Worm (Caenorhabditis elegans) whole organism, L2 larva: Measurements from ENCODE around the gene srbc-76.

ENCODE experiments used
- R02D3.7 ChIP-seq: fragments of 150-350 bp; optimal IDR thresholded peaks from 2 replicates; lab custom pipeline; 2014; ENCODE audit warnings: missing biosample characterization, missing genetic modification characterization
- Y55F3AM.14 ChIP-seq: fragments of 200-800 bp; sonication (Bioruptor generic); optimal IDR thresholded peaks from 2 replicates; lab custom pipeline; 2018; ENCODE audit warnings: mild to moderate bottlenecking, missing genetic modification characterization, missing compliant biosample characterization
- ZK546.5 ChIP-seq: sonication (generic microtip); optimal IDR thresholded peaks from 2 replicates; lab custom pipeline; 2017; ENCODE audit warnings: missing biosample characterization, missing genetic modification characterization
- alr-1 ChIP-seq: fragments of 150-350 bp; optimal IDR thresholded peaks from 2 replicates; lab custom pipeline; 2014; ENCODE audit warnings: missing biosample characterization, missing genetic modification characterization
- ama-1 ChIP-seq: fragments of 150-350 bp; optimal IDR thresholded peaks from 2 replicates; lab custom pipeline; 2018; ENCODE audit warnings: inconsistent platforms
- blmp-1 ChIP-seq: sonication (generic microtip); optimal IDR thresholded peaks from 2 replicates; lab custom pipeline; 2017; ENCODE audit warnings: missing genetic modification characterization, mild to moderate bottlenecking, missing compliant biosample characterization, antibody characterized with exemption, moderate library complexity; ENCODE audit not compliant: insufficient read depth
- ceh-16 ChIP-seq: fragments of 150-350 bp; optimal IDR thresholded peaks from 2 replicates; lab custom pipeline; 2014; ENCODE audit warnings: missing biosample characterization, missing genetic modification characterization
- ceh-82 ChIP-seq: fragments of 150-350 bp; optimal IDR thresholded peaks from 2 replicates; lab custom pipeline; 2014; ENCODE audit warnings: missing biosample characterization, missing genetic modification characterization
- crh-2 ChIP-seq: sonication (generic microtip); optimal IDR thresholded peaks from 2 replicates; lab custom pipeline; 2017; ENCODE audit warnings: missing biosample characterization, missing genetic modification characterization
- dmd-4 ChIP-seq: sonication (generic microtip); optimal IDR thresholded peaks from 2 replicates; lab custom pipeline; 2017; ENCODE audit warnings: missing biosample characterization, missing genetic modification characterization
- egl-27 ChIP-seq: sonication (generic microtip); optimal IDR thresholded peaks from 3 replicates; lab custom pipeline; 2017; ENCODE audit warnings: missing biosample characterization, missing genetic modification reagents, missing genetic modification characterization
- elt-1 ChIP-seq: fragments of 150-350 bp; optimal IDR thresholded peaks from 2 replicates; lab custom pipeline; 2014; ENCODE audit warnings: missing biosample characterization, missing genetic modification characterization
- elt-3 ChIP-seq: sonication (generic microtip); optimal IDR thresholded peaks from 2 replicates; lab custom pipeline; 2017; ENCODE audit warnings: missing biosample characterization, missing genetic modification characterization
- fos-1 ChIP-seq: fragments of 150-350 bp; optimal IDR thresholded peaks from 2 replicates; lab custom pipeline; 2014; ENCODE audit warnings: missing biosample characterization, missing genetic modification characterization
- gmeb-1 ChIP-seq: fragments of 150-350 bp; optimal IDR thresholded peaks from 2 replicates; lab custom pipeline; 2014; ENCODE audit warnings: missing biosample characterization, missing genetic modification characterization
- lin-11 ChIP-seq: fragments of 150-350 bp; sonication (generic microtip); optimal IDR thresholded peaks from 2 replicates; lab custom pipeline; 2014; ENCODE audit warnings: missing biosample characterization, missing genetic modification characterization, inconsistent platforms, mixed read lengths
- lin-13 ChIP-seq: fragments of 150-350 bp; optimal IDR thresholded peaks from 2 replicates; lab custom pipeline; 2014; ENCODE audit warnings: missing biosample characterization, missing genetic modification reagents, missing genetic modification characterization
- mab-5 ChIP-seq: fragments of 150-350 bp; optimal IDR thresholded peaks from 2 replicates; lab custom pipeline; 2014; ENCODE audit warnings: missing biosample characterization, missing genetic modification characterization
- mbf-1 ChIP-seq: sonication (generic microtip); optimal IDR thresholded peaks from 2 replicates; lab custom pipeline; 2017; ENCODE audit warnings: missing biosample characterization, missing genetic modification characterization
- nhr-10 ChIP-seq: sonication (generic microtip); optimal IDR thresholded peaks from 2 replicates; lab custom pipeline; 2017; ENCODE audit warnings: missing biosample characterization, missing genetic modification characterization
- nhr-11 ChIP-seq: fragments of 150-350 bp; optimal IDR thresholded peaks from 2 replicates; lab custom pipeline; 2014; ENCODE audit warnings: missing biosample characterization, missing genetic modification characterization
- nhr-129 ChIP-seq: fragments of 150-350 bp; optimal IDR thresholded peaks from 2 replicates; lab custom pipeline; 2014; ENCODE audit warnings: missing biosample characterization, missing genetic modification characterization
- nhr-21 ChIP-seq: fragments of 150-350 bp; optimal IDR thresholded peaks from 2 replicates; lab custom pipeline; 2014; ENCODE audit warnings: missing biosample characterization, missing genetic modification characterization
- nhr-23 ChIP-seq: fragments of 150-350 bp; optimal IDR thresholded peaks from 2 replicates; lab custom pipeline; 2014; ENCODE audit warnings: missing biosample characterization, missing genetic modification reagents, missing genetic modification characterization
- nhr-237 ChIP-seq: fragments of 150-350 bp; optimal IDR thresholded peaks from 2 replicates; lab custom pipeline; 2014; ENCODE audit warnings: missing biosample characterization, missing genetic modification characterization
- nhr-25 ChIP-seq: fragments of 150-350 bp; sonication (generic microtip); optimal IDR thresholded peaks from 3 replicates; lab custom pipeline; 2014; ENCODE audit warnings: missing biosample characterization, missing genetic modification characterization
- nhr-77 ChIP-seq: fragments of 150-350 bp; optimal IDR thresholded peaks from 2 replicates; lab custom pipeline; 2014; ENCODE audit warnings: missing biosample characterization, missing genetic modification characterization
- sem-4 ChIP-seq: fragments of 150-350 bp; optimal IDR thresholded peaks from 2 replicates; lab custom pipeline; 2014; ENCODE audit warnings: missing biosample characterization, missing genetic modification reagents, missing genetic modification characterization
- skn-1 ChIP-seq: sonication (generic microtip); optimal IDR thresholded peaks from 2 replicates; lab custom pipeline; 2017; ENCODE audit warnings: missing biosample characterization, missing genetic modification characterization
- sma-3 ChIP-seq: sonication (generic microtip); optimal IDR thresholded peaks from 2 replicates; lab custom pipeline; 2016; ENCODE audit warnings: missing genetic modification reagents, missing genetic modification characterization, missing compliant biosample characterization
- snpc-4 ChIP-seq: fragments of 150-350 bp; optimal IDR thresholded peaks from 2 replicates; lab custom pipeline; 2014; ENCODE audit warnings: missing biosample characterization, missing genetic modification characterization
- unc-39 ChIP-seq: fragments of 150-350 bp; optimal IDR thresholded peaks from 2 replicates; lab custom pipeline; 2014; ENCODE audit warnings: missing biosample characterization, missing genetic modification characterization
- unc-55 ChIP-seq: fragments of 150-350 bp; sonication (generic microtip); optimal IDR thresholded peaks from 3 replicates; lab custom pipeline; 2014; ENCODE audit warnings: missing biosample characterization, missing genetic modification reagents, missing genetic modification characterization
- ztf-1 ChIP-seq: fragments of 200-800 bp; sonication (Bioruptor generic); conservative IDR thresholded peaks from 2 replicates; pipeline ENCODE4 v1.3.6; 2022; ENCODE audit warnings: missing genetic modification characterization, missing compliant biosample characterization

The srbc-76 gene

ce11 chrV:15267405-15267804, 15.2 kb downstream of the srbc-76 start, which contains the start of gene T10H4.13:
Gene T10H4.13, minus strand, starts transcription at chrV:15267505.
- no peak for TF ChIP-seq sem-4 (tag; lab: Kevin White, UChicago)
- no peak for TF ChIP-seq nhr-129 (tag; lab: Kevin White, UChicago)
- TF ChIP-seq elt-3 (tag; lab: Kevin White, UChicago), result no peak
- no peak for TF ChIP-seq nhr-11 (tag; lab: Kevin White, UChicago)
- no peak for TF ChIP-seq ztf-1 (GFP tag; lab: Robert Waterston, UW)
- no peak for TF ChIP-seq gmeb-1 (tag; lab: Kevin White, UChicago)
- TF ChIP-seq skn-1 (tag; lab: Kevin White, UChicago), result no peak

ce11 chrV:15268302-15268701, 16.1 kb downstream of the srbc-76 start, which contains the start of gene srw-22:
Gene srw-22, plus strand, starts transcription at chrV:15268602.
- TF ChIP-seq nhr-25 (tag; lab: Kevin White, UChicago) (no peak), gmeb-1 (tag; lab: Kevin White, UChicago) (no peak), skn-1 (tag; lab: Kevin White, UChicago) (no peak), sem-4 (tag; lab: Kevin White, UChicago) (no peak), unc-39 (tag; lab: Kevin White, UChicago) (no peak), ZK546.5 (tag; lab: Kevin White, UChicago) (no peak), sma-3 (GFP tag; lab: Kevin White, UChicago) (no peak), ama-1 (lab: Kevin White, UChicago) (no peak), unc-55 (GFP tag; lab: Kevin White, UChicago) (no peak), elt-3 (tag; lab: Kevin White, UChicago) (no peak), mbf-1 (tag; lab: Kevin White, UChicago) (no peak), nhr-10 (no peak), elt-1 (no peak), lin-13 (no peak), nhr-77 (tag; lab: Kevin White, UChicago) (no peak), nhr-237 (tag; lab: Kevin White, UChicago) (no peak), crh-2 (tag; lab: Kevin White, UChicago) (no peak), blmp-1 (no peak), snpc-4 (tag; lab: Kevin White, UChicago) (no peak), ceh-82 (tag; lab: Kevin White, UChicago) (no peak)

- TF ChIP-seq R02D3.7 (no peak), mbf-1 (tag; lab: Kevin White, UChicago) (no peak)
Observed at ce11 chrV:15272263-15272662, 20.1 kb downstream of the srbc-76 start, which contains the start of gene T10H4.4. Gene T10H4.4, minus strand, starts transcription at chrV:15272363.

ce11 chrV:15274757-15275156, 22.6 kb downstream of the srbc-76 start, which contains the start of gene srw-16:
Gene srw-16, minus strand, starts transcription at chrV:15274857.
- TF ChIP-seq nhr-237 (tag; lab: Kevin White, UChicago) (no peak), elt-3 (tag; lab: Kevin White, UChicago) (no peak), ceh-82 (tag; lab: Kevin White, UChicago) (no peak), ZK546.5 (tag; lab: Kevin White, UChicago) (no peak), mab-5 (tag; lab: Kevin White, UChicago) (no peak), skn-1 (tag; lab: Kevin White, UChicago) (no peak), Y55F3AM.14 (no peak), nhr-11 (tag; lab: Kevin White, UChicago) (no peak), sem-4 (tag; lab: Kevin White, UChicago) (no peak)

ce11 chrV:15276915-15277314, 24.7 kb downstream of the srbc-76 start, which contains the start of gene srw-17:
Gene srw-17, minus strand, starts transcription at chrV:15277015.
- no peak for TF ChIP-seq egl-27 (tag; lab: Kevin White, UChicago)
- no peak for TF ChIP-seq lin-11 (tag; lab: Kevin White, UChicago)
- TF ChIP-seq ceh-82 (tag; lab: Kevin White, UChicago), result no peak
- no peak for TF ChIP-seq elt-3 (tag; lab: Kevin White, UChicago)
- TF ChIP-seq fos-1, result no peak
- TF ChIP-seq dmd-4 (tag; lab: Kevin White, UChicago), result no peak
- no peak for TF ChIP-seq nhr-237 (tag; lab: Kevin White, UChicago)
- TF ChIP-seq R02D3.7, result no peak
- TF ChIP-seq unc-39 (tag; lab: Kevin White, UChicago), result no peak
- TF ChIP-seq nhr-23, result no peak
- TF ChIP-seq nhr-10, result no peak
- no peak for TF ChIP-seq nhr-77 (tag; lab: Kevin White, UChicago)
- TF ChIP-seq nhr-21 (tag; lab: Kevin White, UChicago), result no peak
- TF ChIP-seq alr-1 (tag; lab: Kevin White, UChicago), result no peak
- TF ChIP-seq gmeb-1 (tag; lab: Kevin White, UChicago), result no peak
- TF ChIP-seq ceh-16 (tag; lab: Kevin White, UChicago), result no peak
